Fruit fly (Drosophila melanogaster): Measurements from ENCODE around the gene dsx.

- TF ChIP-seq CG8478 (optimal IDR thresholded peaks at IDR 0.05) (no peak), CTCF (optimal IDR thresholded peaks at IDR 0.05) (no peak)
These were observed 26.3 kb upstream of the dsx start for dm6 chr3R:7993506-7993905.
